Fruit fly (Drosophila melanogaster): Measurements from ENCODE around the gene CG16957.

DNA sequence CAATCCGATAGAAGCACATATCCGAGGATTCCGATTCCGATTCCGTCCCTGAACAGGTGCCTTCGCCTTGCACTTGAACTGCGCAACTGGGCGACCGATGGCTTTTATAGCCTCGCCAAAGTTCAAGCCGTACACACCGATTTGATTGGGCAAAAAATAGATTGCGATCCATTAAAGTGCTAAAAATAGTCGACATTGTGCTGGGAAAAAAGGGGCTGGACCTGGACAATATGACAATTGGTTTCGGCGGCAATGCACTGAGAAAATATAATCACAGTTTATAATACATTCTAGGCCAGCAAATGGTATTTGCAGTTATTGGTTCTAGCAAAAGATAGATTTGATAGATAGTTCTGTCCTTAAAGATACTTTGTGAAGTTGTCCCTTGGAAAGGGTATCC, 34.5 kb downstream of the CG16957 start, which contains the start of gene CG9377:
- TF ChIP-seq OdsH (GFP tag; optimal IDR thresholded peaks at IDR 0.05) (no peak), Hr78 (GFP tag; optimal IDR thresholded peaks at IDR 0.05) (no peak), h (GFP tag; optimal IDR thresholded peaks at IDR 0.05) (no peak)
